Fruit fly (Drosophila melanogaster) whole organism, larva: ENCODE results near the gene CG13082.

Source experiments
- noc ChIP-seq: fragments of 200-800 bp; sonication (Bioruptor generic); optimal IDR thresholded peaks from 3 replicates; lab custom pipeline; 2019; ENCODE audit warnings: missing biosample characterization, mild to moderate bottlenecking, missing genetic modification characterization, moderate library complexity

The CG13082 gene

dm6 chr2L:19537779-19538456, at the start of gene CG13082:
Gene CG13082, plus strand, starts transcription at chr2L:19538425.
- TF ChIP-seq noc (tag; lab: Kevin White, UChicago): peak; percentile 68

DNA sequence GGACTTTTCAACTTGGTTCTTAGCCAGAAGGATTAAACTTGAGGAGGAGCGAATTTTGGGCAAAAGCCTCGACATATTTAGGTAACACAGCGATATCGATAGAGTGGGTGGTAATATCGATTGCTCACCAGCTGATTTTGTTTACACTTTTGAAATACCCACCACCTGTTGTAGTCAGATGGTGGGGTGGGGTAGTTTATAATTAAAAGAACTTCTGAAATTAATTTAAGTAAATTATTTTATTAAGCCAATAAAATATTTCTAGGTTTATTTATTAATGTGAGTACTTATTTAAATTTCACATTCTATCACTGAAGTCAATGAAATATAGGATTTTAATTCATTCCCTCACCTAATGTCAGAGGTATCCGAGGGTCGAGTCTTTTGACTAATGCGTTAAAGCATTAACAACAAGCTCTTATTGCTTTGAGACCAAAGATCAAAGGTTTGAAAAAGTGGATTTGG, 48.2 kb upstream of the CG13082 start, which contains the start of the genes CG10194 and CG18094:
Gene CG10194, minus strand, starts transcription at position 108 of the 465 bp plus-strand sequence.
Gene CG18094, plus strand, starts transcription at position 266 of the 465 bp plus-strand sequence.
- TF ChIP-seq noc (tag; lab: Kevin White, UChicago): peak; percentile 80

DNA sequence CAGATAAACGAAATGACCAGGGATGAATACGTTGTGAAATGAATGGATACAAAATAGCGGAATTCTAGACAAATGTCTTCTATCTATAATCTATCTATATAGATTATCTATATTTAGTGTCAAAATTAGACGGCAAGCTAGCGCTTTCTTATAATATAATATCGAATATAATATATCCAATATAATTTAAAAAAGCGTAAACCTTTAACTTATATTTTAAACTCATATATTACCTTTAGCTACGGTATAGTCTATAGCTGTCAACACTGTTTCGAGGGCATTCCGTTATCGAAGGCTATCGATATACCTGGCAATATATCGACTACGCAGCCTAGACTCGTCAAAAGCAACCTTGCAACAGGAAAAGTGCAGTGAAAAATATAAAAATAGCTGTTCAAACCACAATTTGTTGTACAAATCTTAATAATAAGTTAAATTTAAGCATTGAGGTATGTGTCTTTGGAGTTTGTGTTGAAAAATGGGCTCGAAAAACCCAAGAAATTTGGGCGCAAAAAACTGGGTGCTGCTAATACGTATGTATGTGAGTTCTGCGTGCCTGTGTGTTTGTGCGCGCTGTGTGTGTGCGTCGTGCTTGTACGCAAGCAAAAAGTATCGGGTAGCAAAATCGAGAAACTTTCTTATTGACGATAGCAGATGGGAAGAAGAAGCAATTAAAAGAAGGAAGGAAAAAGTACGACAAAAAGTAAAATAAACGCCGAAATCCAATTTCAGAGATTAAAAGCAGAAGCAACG, 45.1 kb upstream of the CG13082 start, which contains the start of the genes swm and Ctu2:
Gene swm, plus strand, starts transcription at position 318 of the 753 bp plus-strand sequence.
Gene Ctu2, minus strand, starts transcription at position 320 of the 753 bp plus-strand sequence.
- peak; percentile 87 for TF ChIP-seq noc (tag; lab: Kevin White, UChicago)

DNA sequence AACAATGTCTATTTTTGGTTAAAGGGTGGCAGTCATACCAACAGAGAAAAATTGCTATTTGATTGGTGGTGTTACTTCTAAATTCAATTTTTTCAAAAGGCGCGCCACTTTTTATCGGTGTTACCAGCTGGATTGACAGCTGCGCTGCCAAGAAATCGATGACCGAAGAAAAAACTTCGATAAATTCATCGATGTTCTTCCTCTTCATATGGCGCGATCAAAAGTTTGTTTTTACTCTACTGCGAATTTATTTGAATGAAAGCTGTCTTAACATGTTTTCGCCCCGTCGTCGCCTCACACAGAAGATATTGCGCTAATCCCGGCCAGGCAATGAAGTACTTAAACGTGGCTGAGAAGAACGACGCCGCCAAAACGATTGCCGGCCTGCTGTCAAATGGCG, 40.2 kb upstream of the CG13082 start, which contains the start of gene Top3alpha:
Gene Top3alpha, plus strand, starts transcription at position 186 of the 400 bp plus-strand sequence.
- no peak for TF ChIP-seq noc (tag; lab: Kevin White, UChicago)

- TF ChIP-seq noc (tag; lab: Kevin White, UChicago): no peak
Observed at dm6 chr2L:19506323-19506722, 31.9 kb upstream of the CG13082 start.

dm6 chr2L:19508361-19508918, 29.8 kb upstream of the CG13082 start, which contains the start of gene cyst:
Gene cyst, minus strand, starts transcription at chr2L:19508764.
- TF ChIP-seq noc (tag; lab: Kevin White, UChicago): no peak

DNA sequence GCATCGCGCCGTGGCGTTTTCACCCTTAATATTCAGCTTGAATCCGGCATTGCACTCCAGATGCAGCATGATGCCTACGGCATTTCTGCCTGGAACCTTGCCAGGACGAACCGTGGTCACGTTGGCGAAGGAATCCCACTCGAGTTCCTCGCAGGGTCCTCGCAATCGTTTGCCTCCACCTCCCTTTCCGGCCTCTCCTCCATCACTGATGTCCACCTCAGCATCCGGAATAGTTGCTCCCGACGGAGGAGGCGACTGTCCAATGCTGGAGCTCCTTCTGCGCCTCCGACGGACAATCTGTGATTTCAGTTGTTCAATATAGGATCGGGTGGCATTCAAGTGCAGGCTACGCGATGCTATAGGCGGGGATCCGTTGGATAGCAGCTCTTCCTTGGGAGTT, 26.0 kb upstream of the CG13082 start:
- TF ChIP-seq noc (tag; lab: Kevin White, UChicago): no peak

dm6 chr2L:19516062-19516461, 22.2 kb upstream of the CG13082 start:
- no peak for TF ChIP-seq noc (tag; lab: Kevin White, UChicago)

DNA sequence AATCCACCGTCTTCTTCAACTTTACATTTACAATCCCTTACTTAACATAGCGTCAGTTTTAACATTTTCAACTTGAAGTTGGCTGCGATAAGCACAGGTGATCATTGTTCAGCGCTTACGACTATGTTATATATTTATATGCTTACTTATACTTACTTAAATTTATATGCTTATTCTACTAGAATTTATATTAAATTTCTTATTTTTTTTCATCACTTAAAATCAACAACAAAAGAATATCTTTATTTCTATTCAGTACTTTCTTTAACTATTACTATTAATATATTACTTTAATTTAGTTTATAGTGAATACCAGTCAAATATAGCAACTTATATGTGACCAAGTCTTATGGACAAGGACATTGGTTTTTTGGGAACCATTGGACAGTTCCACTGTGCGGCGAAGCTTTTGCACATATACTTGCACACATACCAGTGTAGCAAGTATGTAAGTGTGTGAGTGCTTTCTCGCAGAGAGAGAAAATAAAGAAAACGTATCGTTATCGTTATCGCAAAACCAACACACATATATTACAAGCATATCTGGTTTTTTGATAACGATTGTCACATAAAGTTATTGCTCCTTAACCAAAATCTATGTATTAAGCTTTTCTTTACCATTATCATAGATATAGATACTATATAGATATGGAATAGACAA, 20.9 kb upstream of the CG13082 start, which contains the start of gene Hasp:
Gene Hasp, minus strand, starts transcription at position 51 of the 661 bp plus-strand sequence.
- no peak for TF ChIP-seq noc (tag; lab: Kevin White, UChicago)

DNA sequence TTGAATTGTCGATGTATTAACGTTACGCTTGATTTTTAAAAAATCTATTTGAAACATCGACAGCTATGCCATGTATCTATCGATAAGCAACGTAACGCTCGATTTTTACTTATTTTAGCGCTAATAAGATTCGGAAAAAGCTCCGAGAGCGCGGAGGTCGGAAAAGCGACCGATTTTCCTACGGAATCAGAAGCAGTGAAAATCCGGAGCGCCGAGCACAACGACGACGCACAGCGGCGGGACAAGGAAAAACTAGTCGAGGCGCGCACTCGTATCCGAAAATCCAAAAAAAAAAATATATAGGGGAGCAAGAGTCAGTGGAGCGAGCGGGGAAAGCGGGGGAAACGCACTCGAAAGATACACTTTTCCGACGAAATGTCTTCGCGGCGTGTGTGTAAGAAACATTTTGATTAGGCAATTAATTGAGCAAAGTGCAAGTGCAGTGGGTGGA, 19.6 kb upstream of the CG13082 start, which contains the start of gene CG10132:
Gene CG10132, plus strand, starts transcription at position 189 of the 451 bp plus-strand sequence.
- no peak for TF ChIP-seq noc (tag; lab: Kevin White, UChicago)

- TF ChIP-seq noc (tag; lab: Kevin White, UChicago): no peak
Observed at dm6 chr2L:19519611-19520010, 18.6 kb upstream of the CG13082 start.

DNA sequence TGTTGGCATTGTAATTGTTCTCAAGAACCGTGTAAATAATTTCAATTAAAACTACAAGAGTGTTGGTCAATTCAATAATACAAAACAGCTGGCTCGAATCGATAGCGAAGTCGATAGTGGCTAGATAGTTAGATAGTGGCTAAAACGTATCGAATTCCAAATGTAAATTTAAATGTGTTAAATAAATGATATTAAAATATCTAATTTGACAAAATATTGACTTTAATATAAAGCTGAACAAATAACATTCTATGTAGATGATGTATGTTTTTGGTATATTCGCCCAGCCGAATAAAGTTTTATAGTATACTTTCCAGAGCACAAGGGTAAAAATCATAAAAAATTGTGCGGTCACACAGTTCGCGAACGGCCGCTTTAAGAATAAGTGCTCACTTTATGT, 11.9 kb upstream of the CG13082 start, which contains the start of the genes Dpm1 and CG10137:
Gene Dpm1, minus strand, starts transcription at position 53 of the 400 bp plus-strand sequence.
Gene CG10137, plus strand, starts transcription at position 371 of the 400 bp plus-strand sequence.
- TF ChIP-seq noc (tag; lab: Kevin White, UChicago): no peak

DNA sequence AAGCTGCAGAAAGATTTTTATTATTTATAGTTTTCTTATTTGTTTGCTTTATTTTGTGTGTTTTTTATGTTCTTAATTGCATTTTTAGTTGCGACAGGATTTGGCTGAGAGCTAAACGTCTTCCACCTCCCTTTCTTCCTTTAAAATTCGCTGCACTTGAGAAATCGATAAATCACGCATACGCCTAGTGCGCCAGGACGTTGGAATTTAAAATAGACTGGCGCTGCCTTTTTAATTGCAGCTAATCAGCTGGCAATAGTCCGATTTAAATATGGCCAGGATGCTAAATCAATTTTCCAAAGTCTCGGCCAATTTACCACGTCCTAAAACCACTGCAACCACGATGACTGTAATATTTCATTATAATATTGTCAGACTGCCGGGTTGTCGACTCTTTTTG, 11.4 kb upstream of the CG13082 start:
- no peak for TF ChIP-seq noc (tag; lab: Kevin White, UChicago)

- peak; percentile 100 for TF ChIP-seq noc (tag; lab: Kevin White, UChicago)
Observed at dm6 chr2L:19528308-19528707, 9.9 kb upstream of the CG13082 start.

DNA sequence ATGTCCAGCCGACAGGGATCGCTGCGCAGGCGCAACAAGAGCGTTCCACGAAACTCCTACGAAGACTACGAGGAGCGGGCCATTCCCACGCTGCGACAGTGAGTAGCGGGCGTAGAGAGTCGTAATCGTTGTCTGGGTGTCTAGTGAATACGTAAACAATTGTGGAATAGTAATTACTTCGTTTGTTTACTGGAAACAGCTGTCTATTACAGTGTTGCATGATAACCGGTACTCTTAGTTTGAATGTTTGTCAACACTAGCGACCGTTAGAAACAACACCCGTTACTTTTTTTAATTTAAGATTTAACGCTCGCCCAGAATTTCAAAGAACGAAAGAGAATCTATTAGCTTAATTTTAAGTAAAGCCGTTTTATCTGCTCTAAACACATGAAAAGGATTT, 8.1 kb upstream of the CG13082 start, which contains the start of gene CG10165:
Gene CG10165, minus strand, starts transcription at position 214 of the 400 bp plus-strand sequence.
- TF ChIP-seq noc (tag; lab: Kevin White, UChicago): no peak
